Worm (Caenorhabditis elegans) whole organism, L3 larva: Measurements from ENCODE around the gene cdr-2.

Source experiments
- R02D3.7 ChIP-seq: fragments of 150-350 bp; optimal IDR thresholded peaks from 2 replicates; lab custom pipeline; 2014; ENCODE audit warnings: missing biosample characterization, missing genetic modification characterization
- ama-1 ChIP-seq: fragments of 150-350 bp; optimal IDR thresholded peaks from 2 replicates; lab custom pipeline; 2018
- ceh-82 ChIP-seq: fragments of 150-350 bp; optimal IDR thresholded peaks from 2 replicates; lab custom pipeline; 2014; ENCODE audit warnings: missing biosample characterization, missing genetic modification characterization
- daf-12 ChIP-seq: fragments of 150-350 bp; optimal IDR thresholded peaks from 2 replicates; lab custom pipeline; 2014; ENCODE audit warnings: missing biosample characterization, missing genetic modification reagents, missing genetic modification characterization
- elt-3 ChIP-seq, 3 experiments: fragments of 150-350 bp in 1 of 3; sonication (generic microtip) in 2 of 3; optimal IDR thresholded peaks; 2 replicates in 2 of 3; 4 replicates in 1 of 3; lab custom pipeline; 2014 to 2017; ENCODE audit warnings: missing biosample characterization in 3 of 3, missing genetic modification characterization in 3 of 3
- fkh-10 ChIP-seq: sonication (generic microtip); optimal IDR thresholded peaks from 2 replicates; lab custom pipeline; 2017; ENCODE audit warnings: missing biosample characterization, missing genetic modification reagents, missing genetic modification characterization
- fos-1 ChIP-seq: fragments of 150-350 bp; optimal IDR thresholded peaks from 2 replicates; lab custom pipeline; 2014; ENCODE audit warnings: missing biosample characterization, missing genetic modification characterization
- lin-15B ChIP-seq: fragments of 150-350 bp; optimal IDR thresholded peaks from 2 replicates; lab custom pipeline; 2014; ENCODE audit warnings: missing biosample characterization, missing genetic modification characterization
- mdl-1 ChIP-seq: fragments of 150-350 bp; optimal IDR thresholded peaks from 2 replicates; lab custom pipeline; 2014; ENCODE audit warnings: missing biosample characterization, missing genetic modification characterization
- nhr-12 ChIP-seq: fragments of 150-350 bp; optimal IDR thresholded peaks from 2 replicates; lab custom pipeline; 2014; ENCODE audit warnings: missing biosample characterization, missing genetic modification characterization
- pqm-1 ChIP-seq: fragments of 150-350 bp; optimal IDR thresholded peaks from 2 replicates; lab custom pipeline; 2017; ENCODE audit warnings: missing biosample characterization, missing genetic modification characterization, inconsistent platforms
- ztf-11 ChIP-seq: fragments of 150-350 bp; optimal IDR thresholded peaks from 2 replicates; lab custom pipeline; 2014; ENCODE audit warnings: missing biosample characterization, missing genetic modification characterization

ce11 chrV:12402355-12402754 lies 13.2 kb downstream of the cdr-2 start, which contains the start of gene K01D12.8:
- no peak for TF ChIP-seq ztf-11 (tag; lab: Kevin White, UChicago)
- no peak for TF ChIP-seq daf-12
- no peak for TF ChIP-seq nhr-12 (tag; lab: Kevin White, UChicago)
- no peak for TF ChIP-seq R02D3.7 (tag; lab: Kevin White, UChicago)
- TF ChIP-seq fos-1 (tag; lab: Kevin White, UChicago), result no peak
- no peak for TF ChIP-seq ama-1 (lab: Kevin White, UChicago)
- TF ChIP-seq lin-15B (tag; lab: Kevin White, UChicago), result no peak
- TF ChIP-seq elt-3 (tag; optimal IDR thresholded peaks at IDR 0.05; lab: Kevin White, UChicago), result no peak
- no peak for TF ChIP-seq pqm-1
- no peak for TF ChIP-seq fkh-10 (GFP tag; lab: Kevin White, UChicago)
- no peak for TF ChIP-seq ceh-82 (tag; lab: Kevin White, UChicago)
- TF ChIP-seq mdl-1, result no peak
